Worm (Caenorhabditis elegans) whole organism, late embryonic: ENCODE measurements around the gene nstp-10.

Source experiments
- C08G9.2 ChIP-seq: sonication (generic microtip); optimal IDR thresholded peaks from 2 replicates; lab custom pipeline; 2016; ENCODE audit warnings: mild to moderate bottlenecking, missing genetic modification characterization, moderate library complexity, missing compliant biosample characterization
- C38D4.7 ChIP-seq: fragments of 200-800 bp; sonication (Bioruptor generic); optimal IDR thresholded peaks from 2 replicates; lab custom pipeline; 2018; ENCODE audit warnings: mild to moderate bottlenecking, missing genetic modification characterization, moderate library complexity, missing compliant biosample characterization
- K02D7.2 ChIP-seq: sonication (generic microtip); optimal IDR thresholded peaks from 2 replicates; lab custom pipeline; 2017; ENCODE audit warnings: mild to moderate bottlenecking, missing genetic modification characterization, missing compliant biosample characterization
- K09A11.1 ChIP-seq: sonication (generic microtip); optimal IDR thresholded peaks from 2 replicates; lab custom pipeline; 2017; ENCODE audit warnings: antibody characterized with exemption, mild to moderate bottlenecking, missing genetic modification characterization, missing compliant biosample characterization; ENCODE audit not compliant: insufficient read depth
- T23F11.4 ChIP-seq: fragments of 200-800 bp; sonication (Bioruptor generic); optimal IDR thresholded peaks from 2 replicates; lab custom pipeline; 2018; ENCODE audit warnings: mild to moderate bottlenecking, missing genetic modification characterization, missing compliant biosample characterization
- ama-1 ChIP-seq: fragments of 150-350 bp; optimal IDR thresholded peaks from 2 replicates; lab custom pipeline; 2014
- ceh-14 ChIP-seq: sonication (generic microtip); optimal IDR thresholded peaks from 2 replicates; lab custom pipeline; 2016; ENCODE audit warnings: missing genotype, missing genetic modification characterization, missing compliant biosample characterization
- ceh-19 ChIP-seq: fragments of 200-800 bp; sonication (Bioruptor generic); optimal IDR thresholded peaks from 2 replicates; lab custom pipeline; 2018; ENCODE audit warnings: mild to moderate bottlenecking, missing genetic modification characterization, missing compliant biosample characterization
- ceh-2 ChIP-seq: sonication (generic microtip); optimal IDR thresholded peaks from 2 replicates; lab custom pipeline; 2016; ENCODE audit warnings: missing genotype, missing genetic modification characterization, missing compliant biosample characterization
- ceh-22 ChIP-seq: sonication (generic microtip); optimal IDR thresholded peaks from 2 replicates; lab custom pipeline; 2017; ENCODE audit warnings: missing biosample characterization, missing genetic modification characterization
- ceh-24 ChIP-seq: sonication (generic microtip); optimal IDR thresholded peaks from 2 replicates; lab custom pipeline; 2016; ENCODE audit warnings: mild to moderate bottlenecking, missing genetic modification characterization, missing compliant biosample characterization
- ceh-30 ChIP-seq: fragments of 150-350 bp; optimal IDR thresholded peaks from 2 replicates; lab custom pipeline; 2014; ENCODE audit warnings: missing biosample characterization, missing genetic modification characterization
- ceh-31 ChIP-seq: sonication (generic microtip); optimal IDR thresholded peaks from 2 replicates; lab custom pipeline; 2016; ENCODE audit warnings: missing genetic modification characterization, missing compliant biosample characterization
- ceh-34 ChIP-seq: sonication (generic microtip); optimal IDR thresholded peaks from 2 replicates; lab custom pipeline; 2016; ENCODE audit warnings: mild to moderate bottlenecking, missing genetic modification characterization, missing compliant biosample characterization
- ceh-48 ChIP-seq: sonication (generic microtip); optimal IDR thresholded peaks from 2 replicates; lab custom pipeline; 2016; ENCODE audit warnings: missing genetic modification characterization, inconsistent platforms, missing compliant biosample characterization
- ceh-6 ChIP-seq: fragments of 200-800 bp; sonication (Bioruptor generic); optimal IDR thresholded peaks from 2 replicates; lab custom pipeline; 2018; ENCODE audit warnings: mild to moderate bottlenecking, missing genetic modification characterization, missing compliant biosample characterization
- che-1 ChIP-seq: sonication (generic microtip); optimal IDR thresholded peaks from 2 replicates; lab custom pipeline; 2016; ENCODE audit warnings: mild to moderate bottlenecking, missing genetic modification characterization, missing compliant biosample characterization
- dmd-4 ChIP-seq: sonication (generic microtip); optimal IDR thresholded peaks from 2 replicates; lab custom pipeline; 2016; ENCODE audit warnings: borderline replicate concordance, missing genetic modification characterization, missing compliant biosample characterization
- dve-1 ChIP-seq: sonication (generic microtip); optimal IDR thresholded peaks from 2 replicates; lab custom pipeline; 2017; ENCODE audit warnings: antibody characterized with exemption, mild to moderate bottlenecking, missing genetic modification characterization, missing compliant biosample characterization
- elt-2 ChIP-seq: sonication (generic microtip); optimal IDR thresholded peaks from 2 replicates; lab custom pipeline; 2016; ENCODE audit warnings: missing genetic modification reagents, missing genetic modification characterization, missing compliant biosample characterization
- elt-4 ChIP-seq: sonication (generic microtip); optimal IDR thresholded peaks from 2 replicates; lab custom pipeline; 2016; ENCODE audit warnings: missing genetic modification characterization, missing compliant biosample characterization
- fax-1 ChIP-seq: sonication (generic microtip); optimal IDR thresholded peaks from 2 replicates; lab custom pipeline; 2016; ENCODE audit warnings: missing genotype, missing genetic modification characterization, missing compliant biosample characterization
- fkh-6 ChIP-seq: sonication (generic microtip); optimal IDR thresholded peaks from 2 replicates; lab custom pipeline; 2016; ENCODE audit warnings: missing genetic modification characterization, missing compliant biosample characterization
- gmeb-2 ChIP-seq: sonication (generic microtip); optimal IDR thresholded peaks from 2 replicates; lab custom pipeline; 2016; ENCODE audit warnings: missing genetic modification characterization, inconsistent platforms, missing compliant biosample characterization
- hlh-13 ChIP-seq: fragments of 200-800 bp; sonication (Bioruptor generic); optimal IDR thresholded peaks from 2 replicates; lab custom pipeline; 2018; ENCODE audit warnings: mild to moderate bottlenecking, missing genetic modification characterization, missing compliant biosample characterization
- hlh-8 ChIP-seq: sonication (generic microtip); optimal IDR thresholded peaks from 2 replicates; lab custom pipeline; 2016; ENCODE audit warnings: missing genotype, missing genetic modification characterization, missing compliant biosample characterization
- lim-6 ChIP-seq: sonication (generic microtip); optimal IDR thresholded peaks from 2 replicates; lab custom pipeline; 2016; ENCODE audit warnings: missing genetic modification characterization, missing compliant biosample characterization
- lin-11 ChIP-seq: fragments of 200-800 bp; sonication (Bioruptor generic); optimal IDR thresholded peaks from 2 replicates; lab custom pipeline; 2018; ENCODE audit warnings: mild to moderate bottlenecking, missing genetic modification characterization, missing compliant biosample characterization
- mec-3 ChIP-seq: sonication (generic microtip); optimal IDR thresholded peaks from 2 replicates; lab custom pipeline; 2016; ENCODE audit warnings: borderline replicate concordance, missing genetic modification characterization, missing compliant biosample characterization
- nfya-1 ChIP-seq: sonication (generic microtip); optimal IDR thresholded peaks from 2 replicates; lab custom pipeline; 2017; ENCODE audit warnings: missing genetic modification characterization, mild to moderate bottlenecking, missing compliant biosample characterization, antibody characterized with exemption, moderate library complexity
- npax-4 ChIP-seq: sonication (generic microtip); optimal IDR thresholded peaks from 2 replicates; lab custom pipeline; 2016; ENCODE audit warnings: missing genetic modification characterization, missing compliant biosample characterization
- pat-9 ChIP-seq: fragments of 200-800 bp; sonication (Bioruptor generic); optimal IDR thresholded peaks from 2 replicates; lab custom pipeline; 2018; ENCODE audit warnings: mild to moderate bottlenecking, missing genetic modification characterization, moderate library complexity, missing compliant biosample characterization
- pax-1 ChIP-seq: fragments of 150-350 bp; optimal IDR thresholded peaks from 2 replicates; lab custom pipeline; 2014; ENCODE audit warnings: missing biosample characterization, missing genetic modification characterization
- pha-4 ChIP-seq: fragments of 150-350 bp; optimal IDR thresholded peaks from 2 replicates; lab custom pipeline; 2018; ENCODE audit warnings: missing biosample characterization, missing genetic modification reagents, missing genetic modification characterization
- pqm-1 ChIP-seq: sonication (generic microtip); optimal IDR thresholded peaks from 2 replicates; lab custom pipeline; 2016; ENCODE audit warnings: missing genetic modification characterization, missing compliant biosample characterization
- ref-2 ChIP-seq: sonication (generic microtip); optimal IDR thresholded peaks from 2 replicates; lab custom pipeline; 2016; ENCODE audit warnings: missing genetic modification characterization, missing compliant biosample characterization
- rnt-1 ChIP-seq: sonication (generic microtip); optimal IDR thresholded peaks from 2 replicates; lab custom pipeline; 2016; ENCODE audit warnings: missing genetic modification characterization, missing compliant biosample characterization
- sdc-2 ChIP-seq: sonication (generic microtip); optimal IDR thresholded peaks from 2 replicates; lab custom pipeline; 2016; ENCODE audit warnings: missing genotype, missing genetic modification characterization, missing compliant biosample characterization
- sox-2 ChIP-seq: fragments of 200-800 bp; sonication (Bioruptor generic); IDR thresholded peaks from 2 replicates; pipeline ENCODE4 v1.3.6; 2022; ENCODE audit warnings: missing genetic modification reagents, missing genetic modification characterization, missing compliant biosample characterization
- tbx-7 ChIP-seq: sonication (generic microtip); optimal IDR thresholded peaks from 2 replicates; lab custom pipeline; 2016; ENCODE audit warnings: missing genotype, missing genetic modification characterization, missing compliant biosample characterization
- ttx-3 ChIP-seq: sonication (generic microtip); optimal IDR thresholded peaks from 2 replicates; lab custom pipeline; 2016; ENCODE audit warnings: missing genetic modification reagents, missing genetic modification characterization, missing compliant biosample characterization
- unc-3 ChIP-seq, 2 experiments: fragments of 200-800 bp in 1 of 2; sonication (Bioruptor generic) in 1 of 2; sonication (generic microtip) in 1 of 2; conservative IDR thresholded peaks in 1 of 2; optimal IDR thresholded peaks in 1 of 2; 2 replicates each; pipeline versions ENCODE4 v1.3.6 to Lab custom; 2016 to 2022; ENCODE audit warnings: missing compliant biosample characterization in 2 of 2, missing genetic modification characterization in 2 of 2, missing genetic modification reagents in 1 of 2
- unc-42 ChIP-seq: sonication (generic microtip); optimal IDR thresholded peaks from 2 replicates; lab custom pipeline; 2016; ENCODE audit warnings: missing genotype, missing genetic modification characterization, missing compliant biosample characterization
- unc-55 ChIP-seq: sonication (generic microtip); optimal IDR thresholded peaks from 2 replicates; lab custom pipeline; 2017; ENCODE audit warnings: missing biosample characterization, missing genetic modification reagents, missing genetic modification characterization
- zip-5 ChIP-seq: sonication (generic microtip); optimal IDR thresholded peaks from 2 replicates; lab custom pipeline; 2016; ENCODE audit warnings: missing genetic modification characterization, missing compliant biosample characterization

nstp-10 gene

DNA sequence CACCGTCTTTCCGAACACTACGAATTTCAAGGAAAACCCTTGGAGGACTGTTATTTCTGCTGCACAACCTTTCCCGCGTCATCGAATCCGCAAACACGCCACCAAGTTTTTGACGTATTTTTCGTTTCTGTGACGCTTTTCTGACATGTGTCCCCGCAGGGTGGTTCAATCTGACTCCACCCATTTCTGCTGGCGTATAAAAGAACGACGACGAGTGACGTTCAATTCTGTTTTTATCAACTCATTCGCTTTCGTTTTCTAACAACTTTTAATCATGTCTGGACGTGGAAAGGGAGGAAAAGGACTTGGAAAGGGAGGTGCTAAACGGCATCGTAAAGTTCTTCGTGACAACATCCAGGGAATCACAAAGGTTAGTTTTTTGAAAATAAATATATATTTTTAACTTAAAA lies 2.8 kb downstream of the nstp-10 start, which contains the start of gene his-37 (continued):
- TF ChIP-seq T23F11.4, result peak; percentile 38
- peak; percentile 71 for TF ChIP-seq ceh-14
- no peak for TF ChIP-seq sox-2 (GFP tag; lab: Robert Waterston, UW)
- peak; percentile 76 for TF ChIP-seq pqm-1 (tag; lab: Kevin White, UChicago)
- TF ChIP-seq unc-42, result peak; percentile 86
- peak; percentile 16 for TF ChIP-seq gmeb-2 (tag; lab: Kevin White, UChicago)
- no peak for TF ChIP-seq ama-1 (lab: Kevin White, UChicago)
- no peak for TF ChIP-seq zip-5 (tag; lab: Kevin White, UChicago)
- no peak for TF ChIP-seq C38D4.7
- TF ChIP-seq ceh-22 (tag; lab: Kevin White, UChicago), result no peak
- TF ChIP-seq elt-2 (tag; lab: Kevin White, UChicago), result peak; percentile 83
- peak; percentile 93 for TF ChIP-seq nfya-1 (tag; lab: Kevin White, UChicago)
- no peak for TF ChIP-seq mec-3 (tag; lab: Kevin White, UChicago)
- peak; percentile 95 for TF ChIP-seq dve-1
- TF ChIP-seq ref-2 (tag; lab: Kevin White, UChicago), result peak; percentile 85
- peak; percentile 92 for TF ChIP-seq unc-55 (GFP tag; lab: Kevin White, UChicago)
- peak; percentile 44 for TF ChIP-seq C08G9.2 (tag; lab: Kevin White, UChicago)
- peak; percentile 67 for TF ChIP-seq ceh-34 (tag; lab: Kevin White, UChicago)
- peak; percentile 45 for TF ChIP-seq ceh-30 (tag; lab: Kevin White, UChicago)
- peak; percentile 25 for TF ChIP-seq tbx-7 (tag; lab: Kevin White, UChicago)
- no peak for TF ChIP-seq sdc-2 (tag; lab: Kevin White, UChicago)
- peak; percentile 52 for TF ChIP-seq ceh-2
- peak; percentile 38 for TF ChIP-seq ttx-3 (tag; lab: Kevin White, UChicago)
- TF ChIP-seq K09A11.1 (tag; lab: Kevin White, UChicago), result no peak
- TF ChIP-seq che-1 (tag; lab: Kevin White, UChicago), result no peak
- TF ChIP-seq npax-4 (tag; lab: Kevin White, UChicago), result no peak
- TF ChIP-seq hlh-8 (tag; lab: Kevin White, UChicago), result peak; percentile 41
- no peak for TF ChIP-seq lin-11
- no peak for TF ChIP-seq fkh-6 (tag; lab: Kevin White, UChicago)

DNA sequence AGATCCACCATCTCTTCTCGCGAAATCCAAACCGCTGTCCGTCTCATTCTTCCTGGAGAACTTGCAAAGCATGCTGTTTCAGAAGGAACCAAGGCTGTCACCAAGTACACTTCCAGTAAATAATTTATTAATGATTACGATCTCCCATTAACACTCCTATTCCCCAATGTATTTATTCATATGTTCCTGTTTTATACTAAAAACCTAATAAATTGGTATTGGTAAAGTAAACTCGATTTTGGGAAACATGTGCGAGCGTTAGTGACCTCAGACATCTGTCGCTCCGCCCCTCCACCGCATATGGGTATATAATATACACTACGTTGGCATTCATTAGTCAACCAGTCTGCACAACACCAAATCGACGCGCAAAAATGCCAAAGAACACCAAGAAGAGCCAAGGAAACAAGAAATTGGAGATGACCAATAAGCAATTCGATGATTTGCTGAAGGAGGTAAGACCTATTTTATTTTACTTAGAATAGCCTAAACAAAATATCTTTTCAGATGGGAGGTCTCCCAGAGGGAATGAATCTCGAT lies 3.5 kb downstream of the nstp-10 start, which contains the start of gene C50F4.6:
Gene C50F4.6, plus strand, starts transcription at position 51 of the 540 bp plus-strand sequence.
- TF ChIP-seq nfya-1 (tag; lab: Kevin White, UChicago) (peak; percentile 22), unc-3 (GFP tag; conservative IDR thresholded peaks at IDR 0.05; lab: Robert Waterston, UW) (no peak), unc-3 (tag; optimal IDR thresholded peaks at IDR 0.05; lab: Kevin White, UChicago) (no peak)

DNA sequence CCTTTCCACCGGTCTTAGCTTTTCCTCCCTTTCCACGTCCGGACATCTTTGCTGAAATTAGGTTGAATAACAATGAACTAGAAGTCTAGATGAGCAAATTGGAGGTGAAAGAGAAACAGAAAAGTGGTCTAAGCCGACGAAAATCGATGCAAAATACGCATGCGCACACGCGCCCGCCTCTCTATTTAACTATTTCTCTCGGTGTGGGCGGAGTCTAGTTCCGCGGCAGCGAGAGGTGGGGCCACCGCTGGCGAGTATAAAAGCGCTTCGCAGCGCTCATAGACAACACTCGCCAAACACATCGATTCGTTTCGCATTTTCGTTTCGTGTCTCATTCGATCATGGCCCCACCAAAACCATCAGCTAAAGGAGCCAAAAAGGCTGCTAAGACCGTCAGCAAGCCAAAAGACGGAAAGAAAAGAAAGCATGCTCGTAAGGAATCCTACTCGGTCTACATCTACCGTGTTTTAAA lies 4.4 kb downstream of the nstp-10 start, which contains the start of the genes his-35 and his-41:
Gene his-35, minus strand, starts transcription at position 51 of the 472 bp plus-strand sequence.
Gene his-41, plus strand, starts transcription at position 299 of the 472 bp plus-strand sequence.
- TF ChIP-seq unc-42 (no peak), ceh-14 (no peak), pqm-1 (tag; lab: Kevin White, UChicago) (no peak), ceh-24 (tag; lab: Kevin White, UChicago) (no peak), lim-6 (no peak), ref-2 (tag; lab: Kevin White, UChicago) (no peak), C38D4.7 (no peak), elt-4 (tag; lab: Kevin White, UChicago) (no peak), ceh-31 (peak; percentile 11), fax-1 (tag; lab: Kevin White, UChicago) (no peak), ttx-3 (tag; lab: Kevin White, UChicago) (no peak), ceh-22 (tag; lab: Kevin White, UChicago) (no peak), npax-4 (tag; lab: Kevin White, UChicago) (no peak), dve-1 (peak; percentile 6), ceh-34 (tag; lab: Kevin White, UChicago) (no peak), tbx-7 (tag; lab: Kevin White, UChicago) (no peak), K02D7.2 (no peak), ceh-6 (GFP tag; lab: Kevin White, UChicago) (no peak), ceh-48 (tag; lab: Kevin White, UChicago) (peak; percentile 56), hlh-13 (GFP tag; lab: Kevin White, UChicago) (no peak), ceh-19 (GFP tag; lab: Kevin White, UChicago) (no peak), lin-11 (no peak), pha-4 (tag; lab: Kevin White, UChicago) (no peak), pax-1 (no peak), pat-9 (no peak), unc-55 (GFP tag; lab: Kevin White, UChicago) (no peak), hlh-8 (tag; lab: Kevin White, UChicago) (no peak), dmd-4 (no peak), rnt-1 (tag; lab: Kevin White, UChicago) (peak; percentile 11), nfya-1 (tag; lab: Kevin White, UChicago) (peak; percentile 39)
